Worm (Caenorhabditis elegans): Measurements from ENCODE around the gene mib-1.

- no peak for TF ChIP-seq nhr-28 (tag; optimal IDR thresholded peaks at IDR 0.05)
- TF ChIP-seq ceh-43 (GFP tag; optimal IDR thresholded peaks at IDR 0.05), result no peak
- TF ChIP-seq mls-2 (tag; optimal IDR thresholded peaks at IDR 0.05), result peak; percentile 57
- TF ChIP-seq cnd-1 (tag; optimal IDR thresholded peaks at IDR 0.05), result no peak
- TF ChIP-seq nhr-76 (tag; optimal IDR thresholded peaks at IDR 0.05), result no peak
- TF ChIP-seq hlh-1 (tag; optimal IDR thresholded peaks at IDR 0.05), result peak; percentile 25
Observed at ce11 chrIII:11236788-11237187, 53.7 kb downstream of the mib-1 start, which contains the start of the genes Y47D3A.14 and aakb-2.
